Worm (Caenorhabditis elegans): ENCODE results near the gene Y37E11AL.2.

Gene Y37E11AL.2

DNA sequence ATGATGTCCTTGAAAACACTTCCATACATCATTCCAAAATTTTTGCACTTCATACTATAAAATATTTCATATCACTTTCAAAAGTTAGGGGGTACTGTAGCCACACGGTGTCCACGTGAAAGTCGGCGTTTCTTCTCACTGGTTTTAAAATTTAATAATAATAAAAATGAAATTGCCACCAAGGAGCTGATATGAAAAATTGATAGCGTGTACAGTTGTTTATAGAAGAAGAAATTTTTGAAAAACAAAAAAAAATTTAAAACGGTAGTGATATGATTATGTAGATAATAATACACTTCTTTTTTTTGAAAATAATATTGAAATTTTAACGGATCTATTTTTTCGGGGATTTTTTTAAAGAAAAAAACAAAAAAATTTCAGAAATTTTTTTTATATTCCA is 38.4 kb upstream of the Y37E11AL.2 start:
- TF ChIP-seq ceh-43 (GFP tag; optimal IDR thresholded peaks at IDR 0.05) (no peak), lin-13 (tag; optimal IDR thresholded peaks at IDR 0.05) (no peak), nhr-28 (tag; optimal IDR thresholded peaks at IDR 0.05) (no peak), elt-3 (tag; optimal IDR thresholded peaks at IDR 0.05) (no peak), sptf-1 (tag; optimal IDR thresholded peaks at IDR 0.05) (no peak), pha-4 (tag; optimal IDR thresholded peaks at IDR 0.05) (no peak), ces-1 (GFP tag; optimal IDR thresholded peaks at IDR 0.05) (no peak), nhr-2 (tag; optimal IDR thresholded peaks at IDR 0.05) (no peak), zip-8 (tag; optimal IDR thresholded peaks at IDR 0.05) (no peak), nhr-12 (tag; optimal IDR thresholded peaks at IDR 0.05) (no peak), tbx-8 (GFP tag; optimal IDR thresholded peaks at IDR 0.05) (no peak), cnd-1 (tag; optimal IDR thresholded peaks at IDR 0.05) (no peak), sem-2 (GFP tag; optimal IDR thresholded peaks at IDR 0.05) (no peak)

DNA sequence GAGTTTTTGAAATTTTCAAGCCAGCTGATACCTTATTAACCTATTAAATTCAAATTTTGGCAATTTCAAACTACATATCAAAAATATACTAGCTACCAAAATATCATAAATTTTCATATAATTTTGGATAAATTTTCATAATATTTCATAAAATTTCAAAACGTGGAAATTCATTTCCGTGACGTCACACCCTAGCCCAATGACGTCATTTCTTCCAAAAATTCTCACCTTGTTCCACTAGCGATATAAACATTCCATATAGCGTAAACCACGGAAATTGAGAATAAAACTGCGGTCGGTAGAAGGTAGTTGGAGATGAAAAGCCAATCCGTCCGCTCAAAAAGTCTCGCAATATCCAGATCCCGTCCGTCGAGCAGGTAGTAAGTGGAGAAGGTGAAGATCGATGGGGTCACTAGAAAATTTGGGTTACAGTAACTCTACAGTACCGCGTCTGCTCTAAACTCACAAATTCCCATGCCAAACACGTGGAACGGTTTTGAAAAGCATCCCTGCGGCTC is 37.1 kb upstream of the Y37E11AL.2 start:
- TF ChIP-seq unc-62 (GFP tag; optimal IDR thresholded peaks at IDR 0.05) (no peak), zip-8 (tag; optimal IDR thresholded peaks at IDR 0.05) (peak; percentile 94), lin-32 (GFP tag; optimal IDR thresholded peaks at IDR 0.05) (no peak), elt-1 (tag; optimal IDR thresholded peaks at IDR 0.05; ENCODE audit: borderline replicate concordance, insufficient read depth) (no peak), unc-120 (tag; optimal IDR thresholded peaks at IDR 0.05; ENCODE audit: poor library complexity, severe bottlenecking) (no peak)

DNA sequence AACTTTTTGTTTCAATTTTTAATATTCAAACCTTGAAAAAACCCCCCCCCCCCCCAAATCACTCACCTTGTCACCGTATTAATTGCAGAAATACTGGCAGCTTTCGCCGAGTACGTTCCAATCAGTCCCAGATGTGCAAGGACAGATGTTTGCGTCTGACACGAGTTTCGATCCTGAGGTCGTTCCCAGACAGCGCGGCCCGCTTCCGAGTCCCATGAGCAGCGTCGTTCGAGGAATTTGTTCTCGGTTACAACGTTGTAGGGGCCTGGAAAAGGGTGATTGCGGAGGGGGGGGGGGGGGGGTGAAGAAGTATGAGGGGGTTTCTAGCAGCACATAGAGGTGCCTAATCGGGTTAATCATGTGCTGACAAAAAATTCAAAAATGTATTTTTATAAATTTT is 35.4 kb upstream of the Y37E11AL.2 start:
- TF ChIP-seq drap-1 (GFP tag; optimal IDR thresholded peaks at IDR 0.05) (no peak), sptf-1 (tag; optimal IDR thresholded peaks at IDR 0.05) (no peak), pha-4 (tag; optimal IDR thresholded peaks at IDR 0.05) (no peak), elt-1 (tag; optimal IDR thresholded peaks at IDR 0.05; ENCODE audit: borderline replicate concordance, insufficient read depth) (no peak), nhr-76 (tag; optimal IDR thresholded peaks at IDR 0.05) (no peak), snpc-4 (tag; optimal IDR thresholded peaks at IDR 0.05) (no peak), bed-3 (GFP tag; optimal IDR thresholded peaks at IDR 0.05) (no peak), mep-1 (tag; optimal IDR thresholded peaks at IDR 0.05) (no peak), ceh-39 (tag; optimal IDR thresholded peaks at IDR 0.05) (no peak), mls-2 (tag; optimal IDR thresholded peaks at IDR 0.05) (no peak), zip-8 (tag; optimal IDR thresholded peaks at IDR 0.05) (no peak), nhr-2 (tag; optimal IDR thresholded peaks at IDR 0.05) (no peak), nhr-237 (tag; optimal IDR thresholded peaks at IDR 0.05) (no peak), unc-39 (tag; optimal IDR thresholded peaks at IDR 0.05) (no peak)

DNA sequence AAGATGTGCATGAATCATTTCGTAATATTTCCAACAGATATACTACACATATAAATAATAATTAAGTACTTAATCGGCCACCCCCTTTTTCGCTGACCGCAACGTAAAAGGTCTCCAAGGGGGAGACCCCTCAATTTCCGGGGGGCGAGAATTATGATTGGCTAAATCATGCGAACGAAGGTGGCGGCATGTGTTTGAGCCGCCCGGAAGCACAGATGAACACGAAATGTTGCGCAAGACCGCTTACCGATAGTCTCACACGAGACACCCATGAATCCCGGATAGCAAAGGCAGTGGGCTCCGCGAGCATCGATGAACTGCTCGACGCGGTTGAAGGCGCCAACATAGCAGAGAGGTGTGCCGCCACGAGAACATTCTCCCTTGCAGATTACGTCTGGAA is 33.2 kb upstream of the Y37E11AL.2 start:
- TF ChIP-seq cnd-1 (tag; optimal IDR thresholded peaks at IDR 0.05) (peak; percentile 26), nhr-2 (tag; optimal IDR thresholded peaks at IDR 0.05) (no peak)

DNA sequence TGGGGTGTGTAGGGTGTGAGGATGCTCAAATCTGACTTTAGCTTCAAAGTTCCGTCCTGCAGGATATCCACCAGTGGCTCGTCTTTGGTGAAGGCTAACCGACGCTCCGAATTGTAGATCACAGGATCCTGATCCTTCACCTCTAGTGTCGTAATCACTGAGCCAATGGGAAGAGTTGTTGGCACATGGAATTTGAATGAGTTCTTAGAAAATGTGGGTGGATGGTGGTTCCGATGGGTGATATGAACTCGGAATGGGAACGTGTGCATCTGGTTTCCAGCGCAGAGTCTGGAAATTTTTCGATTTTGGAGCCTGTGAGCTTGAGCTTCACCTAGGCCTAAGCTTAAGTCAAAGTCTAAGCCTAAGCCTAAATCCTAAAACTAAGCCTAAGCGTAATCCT is 31.8 kb upstream of the Y37E11AL.2 start:
- no peak for TF ChIP-seq nhr-237 (tag; optimal IDR thresholded peaks at IDR 0.05)
- TF ChIP-seq nhr-76 (tag; optimal IDR thresholded peaks at IDR 0.05) = no peak
- TF ChIP-seq nhr-28 (tag; optimal IDR thresholded peaks at IDR 0.05) = no peak
- TF ChIP-seq flh-1 (GFP tag; optimal IDR thresholded peaks at IDR 0.05) = no peak
- TF ChIP-seq ztf-11 (tag; optimal IDR thresholded peaks at IDR 0.05) = no peak
- no peak for TF ChIP-seq tbx-8 (GFP tag; optimal IDR thresholded peaks at IDR 0.05)
- no peak for TF ChIP-seq cnd-1 (tag; optimal IDR thresholded peaks at IDR 0.05)

DNA sequence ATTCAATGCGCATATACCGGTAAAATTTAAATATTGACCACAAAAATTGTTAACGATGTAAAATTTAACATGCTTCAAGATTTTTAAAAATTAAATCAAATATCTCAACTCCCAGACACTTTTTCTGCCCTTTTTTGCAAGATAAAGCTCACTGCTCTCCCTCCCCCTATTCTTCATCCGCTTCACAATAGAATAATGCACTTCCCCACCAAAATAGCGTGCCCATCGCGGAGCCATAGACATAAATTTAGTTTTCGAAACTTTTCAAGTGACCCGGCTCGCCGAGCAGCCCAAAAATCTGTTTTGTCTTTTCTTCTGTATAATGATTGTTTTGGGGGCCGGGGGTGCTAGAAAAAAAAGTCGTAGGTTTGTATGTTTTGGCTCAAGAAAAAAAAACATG is 30.5 kb upstream of the Y37E11AL.2 start:
- no peak for TF ChIP-seq mep-1 (tag; optimal IDR thresholded peaks at IDR 0.05)
- TF ChIP-seq ces-1 (GFP tag; optimal IDR thresholded peaks at IDR 0.05) = peak; percentile 86

DNA sequence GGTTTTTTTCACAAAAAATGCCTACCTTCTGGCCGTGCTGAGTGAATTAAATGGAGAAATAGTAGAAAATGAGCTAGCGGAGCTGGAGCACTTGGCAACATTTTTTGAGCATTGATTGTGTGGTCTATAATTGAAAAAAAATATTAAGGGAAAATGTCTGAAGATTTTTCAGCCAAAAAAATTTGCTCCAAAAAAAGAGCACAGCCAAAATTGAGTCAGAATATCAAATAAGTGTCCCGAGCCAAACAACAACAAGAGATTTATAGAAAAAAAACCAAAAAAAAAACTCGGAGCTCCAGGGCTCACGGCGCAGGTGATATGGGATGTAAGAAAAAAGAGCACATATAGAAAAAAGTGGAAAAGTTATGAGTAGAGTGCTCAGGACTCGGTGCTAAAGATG is 29.7 kb upstream of the Y37E11AL.2 start, which contains the start of gene fmil-1:
Gene fmil-1 (minus strand): TSS at position 101 of the 400 bp plus-strand sequence.
- no peak for TF ChIP-seq cnd-1 (tag; optimal IDR thresholded peaks at IDR 0.05)
- no peak for TF ChIP-seq sptf-1 (tag; optimal IDR thresholded peaks at IDR 0.05)
- TF ChIP-seq zip-8 (tag; optimal IDR thresholded peaks at IDR 0.05) = no peak
- TF ChIP-seq unc-120 (tag; optimal IDR thresholded peaks at IDR 0.05; ENCODE audit: poor library complexity, severe bottlenecking) = no peak
- no peak for TF ChIP-seq ztf-11 (tag; optimal IDR thresholded peaks at IDR 0.05)
- TF ChIP-seq snpc-4 (tag; optimal IDR thresholded peaks at IDR 0.05) = no peak
- no peak for TF ChIP-seq mls-2 (tag; optimal IDR thresholded peaks at IDR 0.05)
- no peak for TF ChIP-seq ham-2 (GFP tag; optimal IDR thresholded peaks at IDR 0.05)
- no peak for TF ChIP-seq mep-1 (tag; optimal IDR thresholded peaks at IDR 0.05)
- TF ChIP-seq lin-32 (GFP tag; optimal IDR thresholded peaks at IDR 0.05) = no peak
- TF ChIP-seq nhr-2 (tag; optimal IDR thresholded peaks at IDR 0.05) = no peak
- TF ChIP-seq blmp-1 (tag; optimal IDR thresholded peaks at IDR 0.05) = no peak
- no peak for TF ChIP-seq elt-1 (tag; optimal IDR thresholded peaks at IDR 0.05; ENCODE audit: borderline replicate concordance, insufficient read depth)
- no peak for TF ChIP-seq lsy-2 (tag; optimal IDR thresholded peaks at IDR 0.05)
- TF ChIP-seq unc-39 (tag; optimal IDR thresholded peaks at IDR 0.05) = no peak
- no peak for TF ChIP-seq bed-3 (GFP tag; optimal IDR thresholded peaks at IDR 0.05)
- TF ChIP-seq hlh-1 (tag; optimal IDR thresholded peaks at IDR 0.05) = no peak
- no peak for TF ChIP-seq ceh-43 (GFP tag; optimal IDR thresholded peaks at IDR 0.05)
- no peak for TF ChIP-seq nhr-237 (tag; optimal IDR thresholded peaks at IDR 0.05)
